Fruit fly (Drosophila melanogaster) whole organism: Measurements from ENCODE around the gene Cul5.

Experiments
- CG8478 ChIP-seq: fragments of >200 bp; optimal IDR thresholded peaks from 2 replicates; lab custom pipeline; 2018; ENCODE audit warnings: inconsistent platforms
- psq ChIP-seq: fragments of >200 bp; optimal IDR thresholded peaks from 2 replicates; lab custom pipeline; 2017

dm6 chr3R:29095525-29095924, 32.8 kb upstream of the Cul5 start:
- TF ChIP-seq psq (no peak), CG8478 (no peak)
